Fruit fly (Drosophila melanogaster): ENCODE results near the gene rdgB.

The rdgB gene

DNA sequence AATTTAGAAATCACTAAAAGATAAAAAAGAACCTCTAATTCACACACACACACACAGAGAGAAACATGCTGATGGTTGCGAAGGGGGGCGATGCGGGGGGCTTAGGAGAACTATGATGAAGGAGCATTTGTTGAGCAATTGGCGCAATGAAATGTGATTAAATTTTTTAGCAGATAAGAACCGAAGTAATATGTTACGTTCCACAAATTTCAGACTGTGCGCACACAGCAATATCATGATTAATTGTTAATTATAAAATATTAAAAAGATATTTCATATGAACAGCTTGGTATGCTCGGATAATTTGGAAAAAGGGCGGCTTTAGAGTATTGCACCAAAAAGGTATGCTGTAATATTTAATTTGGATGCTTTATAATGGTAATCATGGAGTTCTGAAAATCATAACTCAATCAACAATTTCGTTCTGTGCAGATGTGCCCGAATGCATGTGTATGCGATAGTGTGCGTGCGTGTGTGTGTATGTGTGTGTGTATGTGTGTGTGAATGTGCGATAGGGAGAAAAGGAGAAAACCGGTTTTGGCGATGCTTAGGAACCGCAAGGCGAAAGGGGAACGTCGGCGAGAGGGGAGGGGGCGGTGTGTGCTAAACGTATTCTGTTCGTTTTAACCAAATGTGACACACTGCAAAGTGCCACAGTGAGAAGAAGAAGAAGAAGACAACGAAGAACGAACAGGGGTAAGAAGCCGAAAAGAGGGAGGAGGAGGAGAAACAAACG, 58.7 kb downstream of the rdgB start (continued):
- TF ChIP-seq CG12659 (GFP tag; optimal IDR thresholded peaks at IDR 0.05) = no peak
- no peak for TF ChIP-seq CG12744 (GFP tag; optimal IDR thresholded peaks at IDR 0.05)
- no peak for TF ChIP-seq CG9215 (GFP tag; IDR thresholded peaks at IDR 0.05)
- TF ChIP-seq fd102C (GFP tag; optimal IDR thresholded peaks at IDR 0.05) = no peak
- TF ChIP-seq corto (GFP tag; optimal IDR thresholded peaks at IDR 0.05) = no peak
- TF ChIP-seq her (GFP tag; optimal IDR thresholded peaks at IDR 0.05) = no peak
- TF ChIP-seq da (GFP tag; optimal IDR thresholded peaks at IDR 0.05) = no peak
- no peak for TF ChIP-seq sr (GFP tag; IDR thresholded peaks at IDR 0.05)
- peak in 1 of 2 experiments; percentile 20 for TF ChIP-seq Pdp1 (GFP tag; optimal IDR thresholded peaks at IDR 0.05)
- TF ChIP-seq ttk (GFP tag; IDR thresholded peaks at IDR 0.05) = no peak
- no peak for TF ChIP-seq CG10209 (GFP tag; optimal IDR thresholded peaks at IDR 0.05)
- peak; percentile 86 for TF ChIP-seq sd (tag; optimal IDR thresholded peaks at IDR 0.05)
- no peak for TF ChIP-seq CG34422 (GFP tag; IDR thresholded peaks at IDR 0.05)
- no peak for TF ChIP-seq CG17568 (GFP tag; optimal IDR thresholded peaks at IDR 0.05)
- no peak for TF ChIP-seq CG15479 (GFP tag; optimal IDR thresholded peaks at IDR 0.05)
- no peak for TF ChIP-seq vfl (GFP tag; optimal IDR thresholded peaks at IDR 0.05)
- no peak for TF ChIP-seq Ets65A (GFP tag)
- TF ChIP-seq Doc3 (GFP tag; IDR thresholded peaks at IDR 0.05; ENCODE audit: partially characterized antibody) = no peak

- TF ChIP-seq CG3281 (GFP tag; optimal IDR thresholded peaks at IDR 0.05) (peak; percentile 7), CG4617 (GFP tag; optimal IDR thresholded peaks at IDR 0.05; ENCODE audit: borderline replicate concordance) (peak; percentile 5), HLH54F (GFP tag; optimal IDR thresholded peaks at IDR 0.05) (peak; percentile 0), Fer1 (GFP tag; optimal IDR thresholded peaks at IDR 0.05) (peak; percentile 8), CG17328 (GFP tag; IDR thresholded peaks at IDR 0.05) (no peak), mam (GFP tag; optimal IDR thresholded peaks at IDR 0.05) (peak; percentile 7), Hmr (GFP tag; optimal IDR thresholded peaks at IDR 0.05) (peak; percentile 55), CG7963 (GFP tag; IDR thresholded peaks at IDR 0.05; ENCODE audit: partially characterized antibody) (0 out of 3 replicates have a peak, but pooled peaks have one; percentile 10), sob (GFP tag; IDR thresholded peaks at IDR 0.05) (peak; percentile 51; the same call in 1 of the 2 replicates), CG10147 (GFP tag; optimal IDR thresholded peaks at IDR 0.05) (no peak), NC2β (GFP tag; optimal IDR thresholded peaks at IDR 0.05) (peak; percentile 35), pfk (GFP tag; optimal IDR thresholded peaks at IDR 0.05) (peak; percentile 18), CG8924 (tag; optimal IDR thresholded peaks at IDR 0.05) (peak; percentile 30), ara (GFP tag; IDR thresholded peaks at IDR 0.05) (0 out of 2 replicates have a peak, but pooled peaks have one; percentile 41), Nf-YB (GFP tag; optimal IDR thresholded peaks at IDR 0.05) (no peak), CG10321 (GFP tag; IDR thresholded peaks at IDR 0.05) (0 out of 2 replicates have a peak, but pooled peaks have one; percentile 14), inv (GFP tag; IDR thresholded peaks at IDR 0.05; ENCODE audit: partially characterized antibody) (no peak), Pdp1 (GFP tag; optimal IDR thresholded peaks at IDR 0.05) (peak; percentile 25 to 36), zf30C (GFP tag; optimal IDR thresholded peaks at IDR 0.05) (no peak), CG31365 (tag; optimal IDR thresholded peaks at IDR 0.05) (peak; percentile 15), ems (GFP tag; optimal IDR thresholded peaks at IDR 0.05) (peak; percentile 20), HLH3B (GFP tag; IDR thresholded peaks at IDR 0.05) (peak; percentile 15; the same call in 1 of the 2 replicates), Adf1 (GFP tag; IDR thresholded peaks at IDR 0.05) (peak; percentile 23; the same call in 1 of the 2 replicates), CG6791 (GFP tag; IDR thresholded peaks at IDR 0.05; ENCODE audit: partially characterized antibody) (peak; percentile 74; the same call in 2 of the 3 replicates), CG3163 (GFP tag; optimal IDR thresholded peaks at IDR 0.05) (no peak), CG6813 (GFP tag; optimal IDR thresholded peaks at IDR 0.05) (peak; percentile 20), Sry-δ (GFP tag; optimal IDR thresholded peaks at IDR 0.05) (peak; percentile 13), repo (GFP tag; optimal IDR thresholded peaks at IDR 0.05) (peak; percentile 12), ash1 (GFP tag; optimal IDR thresholded peaks at IDR 0.05) (peak; percentile 57), CG10267 (tag; optimal IDR thresholded peaks at IDR 0.05) (peak; percentile 12)
Observed at dm6 chrX:13821775-13822493, 59.4 kb downstream of the rdgB start, which contains the start of gene Clic. Clic (minus strand) TSS chrX:13822307.
